Fruit fly (Drosophila melanogaster) whole organism, embryonic: ENCODE data around the gene Pgant35A.
A peak's percentile ranks its signal among the peaks of the same experiment; 100 is the strongest.

Source experiments
- CG1024 ChIP-seq: fragments of 200-800 bp; sonication (Bioruptor generic); IDR thresholded peaks from 2 replicates; pipeline ENCODE4 v1.3.6; 2022; ENCODE audit warnings: missing biosample characterization, missing genetic modification characterization
- CG10274 ChIP-seq: fragments of 200-800 bp; sonication (Bioruptor generic); optimal IDR thresholded peaks from 3 replicates; lab custom pipeline; 2017; ENCODE audit warnings: missing biosample characterization, mild to moderate bottlenecking, missing genetic modification characterization
- CG10321 ChIP-seq: fragments of 200-800 bp; sonication (Bioruptor generic); IDR thresholded peaks from 2 replicates; pipeline ENCODE4 v1.3.6; 2022; ENCODE audit warnings: missing biosample characterization, missing genetic modification characterization
- CG10431 ChIP-seq: fragments of 200-800 bp; sonication (Bioruptor generic); optimal IDR thresholded peaks from 3 replicates; lab custom pipeline; 2018; ENCODE audit warnings: missing biosample characterization, mild to moderate bottlenecking, missing genetic modification characterization
- CG11247 ChIP-seq: fragments of 200-800 bp; sonication (Bioruptor generic); IDR thresholded peaks from 2 replicates; pipeline ENCODE4 v1.3.6; 2022; ENCODE audit warnings: missing biosample characterization, missing genetic modification characterization
- CG14014 ChIP-seq: fragments of 200-800 bp; sonication (Bioruptor generic); IDR thresholded peaks from 2 replicates; pipeline ENCODE4 v1.3.6; 2022; ENCODE audit warnings: missing biosample characterization, missing genetic modification characterization
- CG14667 ChIP-seq: fragments of 200-800 bp; sonication (Bioruptor generic); IDR thresholded peaks from 2 replicates; pipeline ENCODE4 v1.3.6; 2022; ENCODE audit warnings: missing biosample characterization, missing genetic modification characterization
- CG15479 ChIP-seq: fragments of 200-800 bp; sonication (Bioruptor generic); optimal IDR thresholded peaks from 3 replicates; lab custom pipeline; 2019; ENCODE audit warnings: missing biosample characterization, mild to moderate bottlenecking, missing genetic modification characterization, moderate library complexity
- CG1602 ChIP-seq: fragments of 200-800 bp; sonication (Bioruptor generic); optimal IDR thresholded peaks from 3 replicates; lab custom pipeline; 2016; ENCODE audit warnings: missing biosample characterization, missing genetic modification characterization
- CG17328 ChIP-seq: fragments of 200-800 bp; sonication (Bioruptor generic); IDR thresholded peaks from 2 replicates; pipeline ENCODE4 v1.3.6; 2022; ENCODE audit warnings: missing biosample characterization, missing genetic modification characterization
- CG2678 ChIP-seq: fragments of 200-800 bp; sonication (Bioruptor generic); optimal IDR thresholded peaks from 3 replicates; lab custom pipeline; 2019; ENCODE audit warnings: missing biosample characterization, mild to moderate bottlenecking, missing genetic modification characterization, moderate library complexity
- CG4282 ChIP-seq: fragments of 200-800 bp; sonication (Bioruptor generic); optimal IDR thresholded peaks from 2 replicates; lab custom pipeline; 2016; ENCODE audit warnings: missing biosample characterization, missing genetic modification characterization
- CG43689 ChIP-seq: fragments of 200-800 bp; sonication (Bioruptor generic); IDR thresholded peaks from 2 replicates; pipeline ENCODE4 v1.3.6; 2022; ENCODE audit warnings: missing biosample characterization, missing genetic modification characterization
- CG6272 ChIP-seq: fragments of 200-800 bp; sonication (Bioruptor generic); IDR thresholded peaks from 2 replicates; pipeline ENCODE4 v1.3.6; 2022; ENCODE audit warnings: missing biosample characterization, missing genetic modification characterization
- CG6689 ChIP-seq: fragments of 200-800 bp; sonication (Bioruptor generic); IDR thresholded peaks from 2 replicates; pipeline ENCODE4 v1.3.6; 2022; ENCODE audit warnings: missing biosample characterization, missing genetic modification characterization
- CG7786 ChIP-seq: fragments of 200-800 bp; sonication (Bioruptor generic); optimal IDR thresholded peaks from 2 replicates; lab custom pipeline; 2016; ENCODE audit warnings: missing biosample characterization, missing genetic modification characterization
- CG8281 ChIP-seq: fragments of 200-800 bp; sonication (Bioruptor generic); optimal IDR thresholded peaks from 2 replicates; lab custom pipeline; 2018; ENCODE audit warnings: missing biosample characterization, mild to moderate bottlenecking, missing genetic modification characterization, moderate library complexity
- CG8359 ChIP-seq: fragments of 200-800 bp; sonication (Bioruptor generic); optimal IDR thresholded peaks from 2 replicates; lab custom pipeline; 2017; ENCODE audit warnings: missing biosample characterization, mild to moderate bottlenecking, missing genetic modification characterization, borderline replicate concordance
- CG9215 ChIP-seq: fragments of 200-800 bp; sonication (Bioruptor generic); IDR thresholded peaks from 2 replicates; pipeline ENCODE4 v1.3.6; 2022; ENCODE audit warnings: missing biosample characterization, missing genetic modification characterization
- D19B ChIP-seq: fragments of 200-800 bp; sonication (Bioruptor generic); optimal IDR thresholded peaks from 2 replicates; lab custom pipeline; 2017; ENCODE audit warnings: missing biosample characterization, mild to moderate bottlenecking, missing genetic modification characterization
- Dll ChIP-seq: fragments of 200-800 bp; sonication (Bioruptor generic); IDR thresholded peaks from 4 replicates; pipeline ENCODE4 v1.3.6; 2022; ENCODE audit warnings: missing biosample characterization, missing genetic modification characterization; ENCODE audit not compliant: partially characterized antibody
- ERR ChIP-seq: fragments of 200-800 bp; sonication (Bioruptor generic); optimal IDR thresholded peaks from 2 replicates; lab custom pipeline; 2016; ENCODE audit warnings: missing biosample characterization, missing genetic modification characterization
- Eip74EF ChIP-seq, 2 experiments: fragments of 200-800 bp in 1 of 2; fragments of >200 bp in 1 of 2; sonication (Bioruptor generic) in 1 of 2; optimal IDR thresholded peaks; 2 replicates each; lab custom pipeline; 2017 to 2019; ENCODE audit warnings: missing biosample characterization in 2 of 2, missing genetic modification characterization in 2 of 2, mild to moderate bottlenecking in 1 of 2, moderate library complexity in 1 of 2
- Fer1 ChIP-seq: fragments of 200-800 bp; sonication (Bioruptor generic); optimal IDR thresholded peaks from 2 replicates; lab custom pipeline; 2017; ENCODE audit warnings: missing biosample characterization, mild to moderate bottlenecking, missing genetic modification characterization
- Hmr ChIP-seq: fragments of 200-800 bp; sonication (Bioruptor generic); optimal IDR thresholded peaks from 3 replicates; lab custom pipeline; 2017; ENCODE audit warnings: mild to moderate bottlenecking, missing biosample characterization, missing genetic modification reagents, missing genetic modification characterization
- Hr51 ChIP-seq, 2 experiments: fragments of 200-800 bp; sonication (Bioruptor generic); optimal IDR thresholded peaks; 2 replicates in 1 of 2; 3 replicates in 1 of 2; lab custom pipeline; 2016 to 2018; ENCODE audit warnings: missing biosample characterization in 2 of 2, missing genetic modification characterization in 2 of 2, mild to moderate bottlenecking in 1 of 2, moderate library complexity in 1 of 2
- Med ChIP-seq: fragments of 200-800 bp; sonication (Bioruptor generic); peaks from one replicate; lab custom pipeline; 2016; ENCODE audit warnings: missing biosample characterization, missing genetic modification characterization, mild to moderate bottlenecking, inconsistent platforms, moderate library complexity
- Neu2 ChIP-seq: fragments of 200-800 bp; sonication (Bioruptor generic); optimal IDR thresholded peaks from 3 replicates; lab custom pipeline; 2016; ENCODE audit warnings: missing biosample characterization, missing genetic modification characterization, borderline replicate concordance
- Oli ChIP-seq: fragments of 200-800 bp; sonication (Bioruptor generic); optimal IDR thresholded peaks from 2 replicates; lab custom pipeline; 2018; ENCODE audit warnings: missing biosample characterization, mild to moderate bottlenecking, missing genetic modification characterization, moderate library complexity
- Vsx1 ChIP-seq: fragments of 200-800 bp; sonication (Bioruptor generic); optimal IDR thresholded peaks from 2 replicates; lab custom pipeline; 2017; ENCODE audit warnings: missing biosample characterization, mild to moderate bottlenecking, missing genetic modification characterization, missing genetic modification reagents
- Xbp1 ChIP-seq: fragments of 200-800 bp; sonication (Bioruptor generic); optimal IDR thresholded peaks from 3 replicates; lab custom pipeline; 2016; ENCODE audit warnings: missing biosample characterization, mild to moderate bottlenecking, missing genetic modification characterization
- cato ChIP-seq: fragments of 200-800 bp; sonication (Bioruptor generic); optimal IDR thresholded peaks from 2 replicates; lab custom pipeline; 2016; ENCODE audit warnings: missing biosample characterization, missing genetic modification characterization, borderline replicate concordance
- chm ChIP-seq: fragments of 200-800 bp; sonication (Bioruptor generic); IDR thresholded peaks from 2 replicates; pipeline ENCODE4 v1.3.6; 2022; ENCODE audit warnings: missing biosample characterization, missing genetic modification characterization
- dimm ChIP-seq: fragments of 200-800 bp; sonication (Bioruptor generic); IDR thresholded peaks from 2 replicates; pipeline ENCODE4 v1.3.6; 2022; ENCODE audit warnings: missing biosample characterization, missing genetic modification characterization
- dysf ChIP-seq: fragments of 200-800 bp; sonication (Bioruptor generic); IDR thresholded peaks from 3 replicates; pipeline ENCODE4 v1.3.6; 2022; ENCODE audit warnings: missing biosample characterization, missing genetic modification characterization
- ems ChIP-seq: fragments of 200-800 bp; sonication (Bioruptor generic); optimal IDR thresholded peaks from 3 replicates; lab custom pipeline; 2016; ENCODE audit warnings: missing biosample characterization, missing genetic modification characterization
- esg ChIP-seq: fragments of 200-800 bp; sonication (Bioruptor generic); conservative IDR thresholded peaks from 2 replicates; pipeline ENCODE4 v1.3.6; 2022; ENCODE audit warnings: missing biosample characterization, missing genetic modification characterization
- gem ChIP-seq: fragments of 200-800 bp; sonication (Bioruptor generic); optimal IDR thresholded peaks from 2 replicates; lab custom pipeline; 2019; ENCODE audit warnings: missing biosample characterization, mild to moderate bottlenecking, missing genetic modification characterization, moderate library complexity
- ind ChIP-seq: fragments of 200-800 bp; sonication (Bioruptor generic); optimal IDR thresholded peaks from 3 replicates; lab custom pipeline; 2016; ENCODE audit warnings: missing biosample characterization, missing genetic modification characterization
- jing ChIP-seq: fragments of 200-800 bp; sonication (Bioruptor generic); optimal IDR thresholded peaks from 2 replicates; lab custom pipeline; 2018; ENCODE audit warnings: missing biosample characterization, mild to moderate bottlenecking, missing genetic modification characterization
- kay ChIP-seq: fragments of 200-800 bp; sonication (Bioruptor generic); optimal IDR thresholded peaks from 2 replicates; lab custom pipeline; 2016; ENCODE audit warnings: missing biosample characterization, missing genetic modification characterization
- lbe ChIP-seq: fragments of 200-800 bp; sonication (Bioruptor generic); optimal IDR thresholded peaks from 2 replicates; lab custom pipeline; 2016; ENCODE audit warnings: missing biosample characterization, mild to moderate bottlenecking, missing genetic modification characterization
- pnt ChIP-seq: fragments of 200-800 bp; sonication (Bioruptor generic); optimal IDR thresholded peaks from 3 replicates; lab custom pipeline; 2016; ENCODE audit warnings: missing biosample characterization, missing genetic modification characterization
- sens ChIP-seq: fragments of 200-800 bp; sonication (Bioruptor generic); peaks from one replicate; lab custom pipeline; 2016; ENCODE audit warnings: missing biosample characterization, missing genetic modification characterization
- sens-2 ChIP-seq: fragments of 200-800 bp; sonication (Bioruptor generic); IDR thresholded peaks from 2 replicates; pipeline ENCODE4 v1.3.6; 2022; ENCODE audit warnings: missing biosample characterization, missing genetic modification characterization
- ssp ChIP-seq: fragments of 200-800 bp; sonication (Bioruptor generic); IDR thresholded peaks from 2 replicates; pipeline ENCODE4 v1.3.6; 2022; ENCODE audit warnings: missing biosample characterization, missing genetic modification characterization
- trh ChIP-seq: fragments of 200-800 bp; sonication (Bioruptor generic); optimal IDR thresholded peaks from 2 replicates; lab custom pipeline; 2016; ENCODE audit warnings: missing biosample characterization, missing genetic modification characterization
- unc-4 ChIP-seq: fragments of 200-800 bp; sonication (Bioruptor generic); IDR thresholded peaks from 2 replicates; pipeline ENCODE4 v1.3.6; 2022; ENCODE audit warnings: missing biosample characterization, missing genetic modification characterization; ENCODE audit not compliant: partially characterized antibody
- wek ChIP-seq: fragments of 200-800 bp; sonication (Bioruptor generic); optimal IDR thresholded peaks from 3 replicates; lab custom pipeline; 2018; ENCODE audit warnings: missing biosample characterization, mild to moderate bottlenecking, missing genetic modification characterization, moderate library complexity
- z ChIP-seq: fragments of 200-800 bp; sonication (Bioruptor generic); IDR thresholded peaks from 3 replicates; pipeline ENCODE4 v1.3.6; 2022; ENCODE audit warnings: missing biosample characterization, missing genetic modification characterization

Gene Pgant35A

DNA sequence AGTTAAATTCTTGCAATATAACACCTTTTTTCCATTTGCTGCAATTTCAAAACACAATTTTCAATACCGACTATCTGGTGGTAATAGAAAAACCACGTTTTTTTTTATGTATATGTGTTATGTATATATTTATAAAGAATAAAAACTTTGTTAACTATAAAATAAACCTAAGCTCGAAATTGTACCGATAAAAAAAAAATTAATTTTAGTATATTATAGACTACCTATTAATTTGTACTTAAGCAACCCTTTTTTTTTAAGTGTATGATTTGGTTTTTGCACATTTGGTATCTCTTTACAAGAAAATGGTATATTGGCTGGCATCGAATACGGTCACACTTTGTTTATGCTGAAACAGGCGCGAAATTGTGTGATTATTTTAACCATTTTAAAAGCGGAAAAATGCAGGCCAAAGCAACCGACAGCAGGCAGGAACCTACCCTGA, 2.7 kb downstream of the Pgant35A start, which contains the start of gene spel1 (continued):
- TF ChIP-seq Dll (no peak), pnt (GFP tag; lab: Kevin White, UChicago) (no peak), jing (GFP tag; lab: Kevin White, UChicago) (no peak), dysf (GFP tag; lab: Robert Waterston, UW) (peak; percentile 81), dimm (no peak), CG2678 (tag; lab: Kevin White, UChicago) (peak; percentile 89), CG4282 (GFP tag; lab: Kevin White, UChicago) (no peak), sens (GFP tag; lab: Kevin White, UChicago) (peak; percentile 93), CG14667 (GFP tag; lab: Robert Waterston, UW) (peak; percentile 70), Vsx1 (peak; percentile 42), Xbp1 (GFP tag; lab: Kevin White, UChicago) (peak; percentile 80), ems (GFP tag; lab: Kevin White, UChicago) (peak; percentile 24), esg (GFP tag; lab: Robert Waterston, UW) (peak; percentile 48; the same call in 1 of the 2 replicates), CG15479 (no peak), Oli (tag; lab: Kevin White, UChicago) (peak; percentile 75), CG8359 (no peak), D19B (GFP tag; lab: Kevin White, UChicago) (peak; percentile 38), CG9215 (GFP tag; lab: Robert Waterston, UW) (peak; percentile 57), CG1602 (GFP tag; lab: Kevin White, UChicago) (peak; percentile 66), CG10431 (GFP tag; lab: Kevin White, UChicago) (no peak), trh (GFP tag; lab: Kevin White, UChicago) (peak; percentile 53), CG10274 (GFP tag; lab: Kevin White, UChicago) (no peak), sens-2 (GFP tag; lab: Robert Waterston, UW) (peak; percentile 56), CG43689 (GFP tag; lab: Robert Waterston, UW) (no peak), unc-4 (GFP tag; lab: Robert Waterston, UW) (no peak), CG6689 (peak; percentile 83), CG11247 (peak; percentile 67), CG10321 (GFP tag; lab: Robert Waterston, UW) (0 out of 2 replicates have a peak, but pooled peaks have one; percentile 10), Hr51 (GFP tag; optimal IDR thresholded peaks at IDR 0.05; lab: Kevin White, UChicago) (peak; percentile 31 to 89), gem (peak; percentile 94), CG14014 (GFP tag; lab: Robert Waterston, UW) (peak; percentile 76; the same call in 1 of the 2 replicates), ssp (peak; percentile 42; the same call in 1 of the 2 replicates), ind (GFP tag; lab: Kevin White, UChicago) (peak; percentile 67), lbe (GFP tag; lab: Kevin White, UChicago) (no peak), chm (GFP tag; lab: Robert Waterston, UW) (peak; percentile 56; the same call in 1 of the 2 replicates), cato (peak; percentile 20), z (no peak), CG17328 (GFP tag; lab: Robert Waterston, UW) (peak; percentile 83), Eip74EF (GFP tag; optimal IDR thresholded peaks at IDR 0.05; lab: Kevin White, UChicago) (peak in 1 of 2 experiments; percentile 77), CG7786 (GFP tag; lab: Kevin White, UChicago) (peak; percentile 0), CG6272 (peak; percentile 63), CG8281 (tag; lab: Kevin White, UChicago) (peak; percentile 46), Hmr (GFP tag; lab: Kevin White, UChicago) (peak; percentile 81), kay (GFP tag; lab: Kevin White, UChicago) (peak; percentile 51), wek (GFP tag; lab: Kevin White, UChicago) (no peak), Fer1 (GFP tag; lab: Kevin White, UChicago) (peak; percentile 79), CG1024 (GFP tag; lab: Robert Waterston, UW) (peak; percentile 81), Neu2 (GFP tag; lab: Kevin White, UChicago) (no peak), Med (GFP tag; lab: Kevin White, UChicago) (peak; percentile 75), ERR (GFP tag; lab: Kevin White, UChicago) (no peak)
